Fruit fly (Drosophila melanogaster): ENCODE measurements around the gene CG8475.

Gene CG8475

DNA sequence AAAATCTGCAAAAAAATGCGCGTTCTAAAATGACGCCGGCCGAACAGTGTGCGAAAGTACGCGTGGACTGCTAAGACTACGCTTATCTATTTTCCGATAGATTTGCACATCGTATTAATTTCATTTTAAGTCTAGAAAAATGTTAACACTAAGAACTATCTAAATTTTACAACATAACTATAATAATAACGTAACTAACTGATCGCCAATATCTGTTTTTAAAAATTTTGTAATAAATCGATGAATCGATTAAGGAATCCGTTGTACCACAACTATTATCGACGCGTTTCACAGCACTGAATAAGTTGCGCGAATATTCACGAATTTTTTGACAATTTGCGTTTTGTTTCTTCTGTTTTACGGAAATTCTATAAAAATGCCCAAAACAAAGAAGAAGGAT, 14.4 kb upstream of the CG8475 start, which contains the start of gene Ssb-c31a (continued):
- TF ChIP-seq HLH4C (GFP tag; IDR thresholded peaks at IDR 0.05; ENCODE audit: partially characterized antibody) (peak; percentile 69), CG13123 (GFP tag; optimal IDR thresholded peaks at IDR 0.05) (peak; percentile 37), CG17385 (GFP tag; optimal IDR thresholded peaks at IDR 0.05) (peak; percentile 66), vvl (GFP tag; IDR thresholded peaks at IDR 0.05) (no peak; the same call in 1 of the 2 replicates), gt (GFP tag; IDR thresholded peaks at IDR 0.05) (no peak), CG10462 (GFP tag; optimal IDR thresholded peaks at IDR 0.05) (no peak), jigr1 (GFP tag; IDR thresholded peaks at IDR 0.05) (no peak), CG1603 (tag; optimal IDR thresholded peaks at IDR 0.05) (peak; percentile 56), H2.0 (GFP tag; IDR thresholded peaks at IDR 0.05) (no peak), Atf6 (GFP tag; IDR thresholded peaks at IDR 0.05) (peak; percentile 40; the same call in 1 of the 2 replicates), Camta (GFP tag; optimal IDR thresholded peaks at IDR 0.05) (peak; percentile 26), chm (GFP tag; IDR thresholded peaks at IDR 0.05) (no peak), CG30020 (tag; optimal IDR thresholded peaks at IDR 0.05) (peak; percentile 56), Asciz (GFP tag; optimal IDR thresholded peaks at IDR 0.05) (no peak), CTCF (GFP tag; optimal IDR thresholded peaks at IDR 0.05) (no peak), CG8290 (GFP tag; optimal IDR thresholded peaks at IDR 0.05) (peak; percentile 71), CG8290 (tag; optimal IDR thresholded peaks at IDR 0.05) (peak; percentile 54 to 61), NC2β (GFP tag; optimal IDR thresholded peaks at IDR 0.05) (peak; percentile 27), lbe (GFP tag; optimal IDR thresholded peaks at IDR 0.05) (peak; percentile 73), abd-A (tag; optimal IDR thresholded peaks at IDR 0.05) (no peak), CG18599 (GFP tag; optimal IDR thresholded peaks at IDR 0.05) (peak; percentile 46), Optix (GFP tag; IDR thresholded peaks at IDR 0.05) (no peak), gcm (GFP tag; optimal IDR thresholded peaks at IDR 0.05) (no peak), tna (GFP tag; IDR thresholded peaks at IDR 0.05; ENCODE audit: partially characterized antibody) (no peak), ap (GFP tag; IDR thresholded peaks at IDR 0.05) (no peak), Drgx (GFP tag; IDR thresholded peaks at IDR 0.05) (no peak), CG31441 (GFP tag; IDR thresholded peaks at IDR 0.05) (0 out of 2 replicates have a peak, but pooled peaks have one; percentile 32), CG3163 (GFP tag; optimal IDR thresholded peaks at IDR 0.05) (peak; percentile 22), CG7745 (tag; optimal IDR thresholded peaks at IDR 0.05) (no peak), CG11085 (GFP tag; IDR thresholded peaks at IDR 0.05) (no peak), bigmax (GFP tag; optimal IDR thresholded peaks at IDR 0.05) (no peak), CG17802 (tag; optimal IDR thresholded peaks at IDR 0.05) (no peak), CG10979 (tag; optimal IDR thresholded peaks at IDR 0.05) (peak; percentile 32), nerfin-1 (tag; optimal IDR thresholded peaks at IDR 0.05) (peak; percentile 47), Xrp1 (GFP tag; IDR thresholded peaks at IDR 0.05) (peak; percentile 57), chif (GFP tag; optimal IDR thresholded peaks at IDR 0.05) (peak in 1 of 2 experiments; percentile 35), CG3726 (GFP tag; IDR thresholded peaks at IDR 0.05) (no peak), CG13424 (tag; optimal IDR thresholded peaks at IDR 0.05) (peak; percentile 52), her (GFP tag; optimal IDR thresholded peaks at IDR 0.05) (peak; percentile 5), CG11398 (GFP tag; optimal IDR thresholded peaks at IDR 0.05) (no peak), CG7372 (GFP tag; IDR thresholded peaks at IDR 0.05) (0 out of 2 replicates have a peak, but pooled peaks have one; percentile 9), shn (GFP tag; optimal IDR thresholded peaks at IDR 0.05) (no peak), grn (GFP tag; optimal IDR thresholded peaks at IDR 0.05) (no peak), Dbx (GFP tag; IDR thresholded peaks at IDR 0.05) (peak; percentile 63), CG10321 (GFP tag; IDR thresholded peaks at IDR 0.05) (no peak), CG2678 (tag; optimal IDR thresholded peaks at IDR 0.05) (peak; percentile 53), ems (GFP tag; optimal IDR thresholded peaks at IDR 0.05) (peak; percentile 42), CG11247 (GFP tag; IDR thresholded peaks at IDR 0.05) (no peak), Antp (GFP tag; optimal IDR thresholded peaks at IDR 0.05) (peak; percentile 22), CG6854 (GFP tag; optimal IDR thresholded peaks at IDR 0.05) (no peak), CG14050 (GFP tag; IDR thresholded peaks at IDR 0.05) (no peak), Fer3 (tag; optimal IDR thresholded peaks at IDR 0.05) (peak; percentile 11), CG6791 (GFP tag; IDR thresholded peaks at IDR 0.05; ENCODE audit: partially characterized antibody) (no peak)
